Fruit fly (Drosophila melanogaster) whole organism, embryonic: ENCODE results near the gene comm.
A peak's percentile ranks its signal among the peaks of the same experiment; 100 is the strongest.

Experiments used
- Bteb2 ChIP-seq: fragments of 200-800 bp; sonication (Bioruptor generic); optimal IDR thresholded peaks from 2 replicates; lab custom pipeline; 2016; ENCODE audit warnings: missing biosample characterization, missing genetic modification characterization
- CG10147 ChIP-seq: fragments of 200-800 bp; sonication (Bioruptor generic); optimal IDR thresholded peaks from 2 replicates; lab custom pipeline; 2019; ENCODE audit warnings: missing biosample characterization, mild to moderate bottlenecking, missing genetic modification characterization, moderate library complexity
- CG10543 ChIP-seq: fragments of 200-800 bp; sonication (Bioruptor generic); optimal IDR thresholded peaks from 3 replicates; lab custom pipeline; 2017; ENCODE audit warnings: missing biosample characterization, mild to moderate bottlenecking, missing genetic modification characterization, moderate library complexity
- CG11695 ChIP-seq: fragments of 200-800 bp; sonication (Bioruptor generic); IDR thresholded peaks from 3 replicates; pipeline ENCODE4 v1.3.6; 2022; ENCODE audit warnings: missing biosample characterization, missing genetic modification characterization
- CG11696 ChIP-seq: fragments of 200-800 bp; sonication (Bioruptor generic); IDR thresholded peaks from 2 replicates; pipeline ENCODE4 v1.3.6; 2022; ENCODE audit warnings: missing biosample characterization, missing genetic modification characterization
- CG11723 ChIP-seq: fragments of 200-800 bp; sonication (Bioruptor generic); optimal IDR thresholded peaks from 2 replicates; lab custom pipeline; 2017; ENCODE audit warnings: missing biosample characterization, mild to moderate bottlenecking, missing genetic modification characterization
- CG12236 ChIP-seq: fragments of 200-800 bp; sonication (Bioruptor generic); optimal IDR thresholded peaks from 2 replicates; lab custom pipeline; 2016; ENCODE audit warnings: missing biosample characterization, missing genetic modification characterization
- CG12299 ChIP-seq: fragments of 200-800 bp; sonication (Bioruptor generic); optimal IDR thresholded peaks from 2 replicates; lab custom pipeline; 2018; ENCODE audit warnings: missing biosample characterization, mild to moderate bottlenecking, missing genetic modification characterization
- CG14710 ChIP-seq: fragments of 200-800 bp; sonication (Bioruptor generic); optimal IDR thresholded peaks from 3 replicates; lab custom pipeline; 2019; ENCODE audit warnings: missing biosample characterization, mild to moderate bottlenecking, missing genetic modification characterization, moderate library complexity
- CG15011 ChIP-seq: fragments of 200-800 bp; sonication (Bioruptor generic); optimal IDR thresholded peaks from 3 replicates; lab custom pipeline; 2018; ENCODE audit warnings: missing biosample characterization, mild to moderate bottlenecking, missing genetic modification characterization
- CG15696 ChIP-seq: fragments of 200-800 bp; sonication (Bioruptor generic); optimal IDR thresholded peaks from 2 replicates; lab custom pipeline; 2019; ENCODE audit warnings: missing biosample characterization, mild to moderate bottlenecking, missing genetic modification characterization, moderate library complexity
- CG17328 ChIP-seq: fragments of 200-800 bp; sonication (Bioruptor generic); IDR thresholded peaks from 2 replicates; pipeline ENCODE4 v1.3.6; 2022; ENCODE audit warnings: missing biosample characterization, missing genetic modification characterization
- CG17361 ChIP-seq: fragments of 200-800 bp; sonication (Bioruptor generic); IDR thresholded peaks from 3 replicates; pipeline ENCODE4 v1.3.6; 2022; ENCODE audit warnings: missing biosample characterization, missing genetic modification characterization
- CG17385 ChIP-seq: fragments of 200-800 bp; sonication (Bioruptor generic); optimal IDR thresholded peaks from 3 replicates; lab custom pipeline; 2018; ENCODE audit warnings: missing biosample characterization, mild to moderate bottlenecking, missing genetic modification characterization
- CG17612 ChIP-seq: fragments of 200-800 bp; sonication (Bioruptor generic); IDR thresholded peaks from 2 replicates; pipeline ENCODE4 v1.3.6; 2022; ENCODE audit warnings: missing biosample characterization, missing genetic modification characterization
- CG18262 ChIP-seq: fragments of 200-800 bp; optimal IDR thresholded peaks from 3 replicates; lab custom pipeline; 2019; ENCODE audit warnings: missing biosample characterization, mild to moderate bottlenecking, missing genetic modification characterization, moderate library complexity
- CG30020 ChIP-seq: fragments of 200-800 bp; optimal IDR thresholded peaks from 2 replicates; lab custom pipeline; 2019; ENCODE audit warnings: missing biosample characterization, mild to moderate bottlenecking, missing genetic modification characterization, moderate library complexity
- CG33557 ChIP-seq: fragments of 200-800 bp; sonication (Bioruptor generic); optimal IDR thresholded peaks from 2 replicates; lab custom pipeline; 2019; ENCODE audit warnings: missing biosample characterization, mild to moderate bottlenecking, missing genetic modification characterization, moderate library complexity
- CG34376 ChIP-seq: fragments of 200-800 bp; sonication (Bioruptor generic); optimal IDR thresholded peaks from 2 replicates; lab custom pipeline; 2018; ENCODE audit warnings: missing biosample characterization, mild to moderate bottlenecking, missing genetic modification characterization
- CG6654 ChIP-seq: fragments of 200-800 bp; sonication (Bioruptor generic); optimal IDR thresholded peaks from 2 replicates; lab custom pipeline; 2017; ENCODE audit warnings: missing biosample characterization, mild to moderate bottlenecking, missing genetic modification characterization
- CG6854 ChIP-seq: fragments of 200-800 bp; sonication (Bioruptor generic); optimal IDR thresholded peaks from 3 replicates; lab custom pipeline; 2017; ENCODE audit warnings: missing biosample characterization, mild to moderate bottlenecking, missing genetic modification characterization
- CG7786 ChIP-seq: fragments of 200-800 bp; sonication (Bioruptor generic); optimal IDR thresholded peaks from 2 replicates; lab custom pipeline; 2016; ENCODE audit warnings: missing biosample characterization, missing genetic modification characterization
- CG9727 ChIP-seq: fragments of 200-800 bp; sonication (Bioruptor generic); optimal IDR thresholded peaks from 3 replicates; lab custom pipeline; 2017; ENCODE audit warnings: missing biosample characterization, mild to moderate bottlenecking, missing genetic modification characterization
- CG9797 ChIP-seq: fragments of 200-800 bp; sonication (Bioruptor generic); optimal IDR thresholded peaks from 3 replicates; lab custom pipeline; 2018; ENCODE audit warnings: missing biosample characterization, mild to moderate bottlenecking, missing genetic modification characterization
- D19A ChIP-seq: fragments of 200-800 bp; optimal IDR thresholded peaks from 3 replicates; lab custom pipeline; 2019; ENCODE audit warnings: missing biosample characterization, mild to moderate bottlenecking, missing genetic modification characterization, moderate library complexity
- Hmx ChIP-seq: fragments of 200-800 bp; sonication (Bioruptor generic); optimal IDR thresholded peaks from 2 replicates; lab custom pipeline; 2016; ENCODE audit warnings: missing biosample characterization, missing genetic modification characterization
- Kr ChIP-seq: fragments of 200-800 bp; sonication (Bioruptor generic); optimal IDR thresholded peaks from 2 replicates; lab custom pipeline; 2017; ENCODE audit warnings: missing biosample characterization, mild to moderate bottlenecking, missing genetic modification characterization
- MBD-R2 ChIP-seq: fragments of 200-800 bp; sonication (Bioruptor generic); IDR thresholded peaks from 2 replicates; pipeline ENCODE4 v1.3.6; 2022; ENCODE audit warnings: missing biosample characterization, missing genetic modification characterization
- Mad ChIP-seq: fragments of 200-800 bp; sonication (Bioruptor generic); optimal IDR thresholded peaks from 2 replicates; lab custom pipeline; 2016; ENCODE audit warnings: missing biosample characterization, missing genetic modification characterization
- Mes4 ChIP-seq: fragments of 200-800 bp; sonication (Bioruptor generic); optimal IDR thresholded peaks from 2 replicates; lab custom pipeline; 2016; ENCODE audit warnings: missing biosample characterization, missing genetic modification characterization
- Nf-YA ChIP-seq: fragments of 200-800 bp; sonication (Bioruptor generic); IDR thresholded peaks from 2 replicates; pipeline ENCODE4 v1.3.6; 2022; ENCODE audit warnings: missing biosample characterization, missing genetic modification characterization
- Optix ChIP-seq: fragments of 200-800 bp; sonication (Bioruptor generic); IDR thresholded peaks from 3 replicates; pipeline ENCODE4 v1.3.6; 2022; ENCODE audit warnings: missing biosample characterization, missing genetic modification characterization
- Pdp1 ChIP-seq, 2 experiments: fragments of 200-800 bp; sonication (Bioruptor generic); optimal IDR thresholded peaks; 3 replicates each; lab custom pipeline; 2016; ENCODE audit warnings: missing biosample characterization in 2 of 2, missing genetic modification characterization in 2 of 2, mild to moderate bottlenecking in 1 of 2, moderate library complexity in 1 of 2
- Rx ChIP-seq: fragments of 200-800 bp; sonication (Bioruptor generic); IDR thresholded peaks from 2 replicates; pipeline ENCODE4 v1.3.6; 2022; ENCODE audit warnings: missing biosample characterization, missing genetic modification characterization
- Side ChIP-seq: fragments of 200-800 bp; sonication (Bioruptor generic); optimal IDR thresholded peaks from 2 replicates; lab custom pipeline; 2016; ENCODE audit warnings: missing biosample characterization, missing genetic modification characterization
- Stat92E ChIP-seq, 3 experiments: fragments of >200 bp in 2 of 3; fragments of 200-800 bp in 1 of 3; sonication (Bioruptor generic) in 1 of 3; optimal IDR thresholded peaks; 2 replicates each; lab custom pipeline; 2017 to 2019; ENCODE audit warnings: missing biosample characterization in 3 of 3, missing genetic modification characterization in 3 of 3, mild to moderate bottlenecking in 1 of 3, moderate library complexity in 1 of 3
- abd-A ChIP-seq: fragments of 200-800 bp; sonication (Bioruptor generic); optimal IDR thresholded peaks from 3 replicates; lab custom pipeline; 2019; ENCODE audit warnings: missing biosample characterization, mild to moderate bottlenecking, missing genetic modification characterization, moderate library complexity
- al ChIP-seq: fragments of 200-800 bp; sonication (Bioruptor generic); IDR thresholded peaks from 2 replicates; pipeline ENCODE4 v1.3.6; 2022; ENCODE audit warnings: missing biosample characterization, missing genetic modification characterization
- amos ChIP-seq: fragments of 200-800 bp; sonication (Bioruptor generic); IDR thresholded peaks from 2 replicates; pipeline ENCODE4 v1.3.6; 2022; ENCODE audit warnings: missing biosample characterization, missing genetic modification characterization; ENCODE audit not compliant: partially characterized antibody
- croc ChIP-seq: fragments of 200-800 bp; sonication (Bioruptor generic); conservative IDR thresholded peaks from 3 replicates; pipeline ENCODE4 v1.3.6; 2022; ENCODE audit warnings: missing biosample characterization, missing genetic modification characterization
- crol ChIP-seq: fragments of 200-800 bp; sonication (Bioruptor generic); IDR thresholded peaks from 2 replicates; pipeline ENCODE4 v1.3.6; 2022; ENCODE audit warnings: missing biosample characterization, missing genetic modification characterization
- exex ChIP-seq: fragments of 200-800 bp; sonication (Bioruptor generic); optimal IDR thresholded peaks from 4 replicates; lab custom pipeline; 2018; ENCODE audit warnings: missing biosample characterization, mild to moderate bottlenecking, missing genetic modification characterization, moderate library complexity
- ham ChIP-seq: fragments of 200-800 bp; sonication (Bioruptor generic); IDR thresholded peaks from 2 replicates; pipeline ENCODE4 v1.3.6; 2022; ENCODE audit warnings: missing biosample characterization, missing genetic modification characterization
- her ChIP-seq: fragments of 200-800 bp; sonication (Bioruptor generic); optimal IDR thresholded peaks from 2 replicates; lab custom pipeline; 2016; ENCODE audit warnings: missing biosample characterization, missing genetic modification characterization
- kah ChIP-seq: fragments of 200-800 bp; sonication (Bioruptor generic); optimal IDR thresholded peaks from 2 replicates; lab custom pipeline; 2018; ENCODE audit warnings: missing biosample characterization, mild to moderate bottlenecking, missing genetic modification characterization
- lab ChIP-seq: fragments of 200-800 bp; sonication (Bioruptor generic); optimal IDR thresholded peaks from 3 replicates; lab custom pipeline; 2017; ENCODE audit warnings: missing biosample characterization, missing genetic modification characterization, mild to moderate bottlenecking, moderate library complexity, missing genetic modification reagents
- pzg ChIP-seq: fragments of 200-800 bp; sonication (Bioruptor generic); optimal IDR thresholded peaks from 3 replicates; lab custom pipeline; 2018; ENCODE audit warnings: missing biosample characterization, mild to moderate bottlenecking, missing genetic modification characterization, moderate library complexity
- stwl ChIP-seq: fragments of 200-800 bp; sonication (Bioruptor generic); optimal IDR thresholded peaks from 3 replicates; lab custom pipeline; 2018; ENCODE audit warnings: missing biosample characterization, mild to moderate bottlenecking, missing genetic modification characterization, moderate library complexity
- tgo ChIP-seq: fragments of 200-800 bp; sonication (Bioruptor generic); IDR thresholded peaks from 3 replicates; pipeline ENCODE4 v1.3.6; 2022; ENCODE audit warnings: missing biosample characterization, missing genetic modification characterization
- tin ChIP-seq: fragments of 200-800 bp; sonication (Bioruptor generic); optimal IDR thresholded peaks from 3 replicates; lab custom pipeline; 2016; ENCODE audit warnings: missing biosample characterization, missing genetic modification characterization
- trem ChIP-seq: fragments of 200-800 bp; optimal IDR thresholded peaks from 3 replicates; lab custom pipeline; 2019; ENCODE audit warnings: missing biosample characterization, mild to moderate bottlenecking, missing genetic modification characterization, moderate library complexity

Gene comm

dm6 chr3L:15675111-15675510, 53.1 kb downstream of the comm start (continued):
- TF ChIP-seq her (GFP tag; lab: Kevin White, UChicago): no peak
- no peak for TF ChIP-seq abd-A (tag; lab: Kevin White, UChicago)
- peak; percentile 45 for TF ChIP-seq Side (GFP tag; lab: Kevin White, UChicago)
- no peak for TF ChIP-seq MBD-R2 (GFP tag; lab: Robert Waterston, UW)
- TF ChIP-seq Nf-YA (GFP tag; lab: Robert Waterston, UW): no peak
- no peak for TF ChIP-seq CG34376
- peak; percentile 91 for TF ChIP-seq CG15696
- peak; percentile 44 for TF ChIP-seq CG11723 (GFP tag; lab: Kevin White, UChicago)
- peak; percentile 91 for TF ChIP-seq CG18262 (tag; lab: Kevin White, UChicago)
- peak; percentile 81 for TF ChIP-seq CG17361
- TF ChIP-seq Pdp1 (GFP tag; optimal IDR thresholded peaks at IDR 0.05; lab: Kevin White, UChicago): peak; percentile 59 to 71
- no peak; the same call in 2 of the 3 replicates for TF ChIP-seq Optix (GFP tag; lab: Robert Waterston, UW)
- peak; percentile 41 for TF ChIP-seq Mad (GFP tag; lab: Kevin White, UChicago)
- peak; percentile 90 for TF ChIP-seq CG9727 (GFP tag; lab: Kevin White, UChicago)
- peak; percentile 17 for TF ChIP-seq CG30020 (tag; lab: Kevin White, UChicago)
- TF ChIP-seq CG11695 (GFP tag; lab: Robert Waterston, UW): 0 out of 3 replicates have a peak, but pooled peaks have one; percentile 44
- TF ChIP-seq kah (GFP tag; lab: Kevin White, UChicago): peak; percentile 91
- no peak for TF ChIP-seq CG9797 (GFP tag; lab: Kevin White, UChicago)
- TF ChIP-seq exex (tag; lab: Kevin White, UChicago): no peak
- no peak for TF ChIP-seq Hmx (GFP tag; lab: Kevin White, UChicago)
- TF ChIP-seq CG12236 (GFP tag; lab: Kevin White, UChicago): peak; percentile 68
- no peak for TF ChIP-seq pzg (GFP tag; lab: Kevin White, UChicago)
- no peak for TF ChIP-seq CG17612 (GFP tag; lab: Robert Waterston, UW)
- peak; percentile 78 for TF ChIP-seq tin (GFP tag; lab: Kevin White, UChicago)
- no peak for TF ChIP-seq CG15011 (GFP tag; lab: Kevin White, UChicago)
- TF ChIP-seq al (GFP tag; lab: Robert Waterston, UW): no peak
- peak; percentile 44 for TF ChIP-seq CG7786 (GFP tag; lab: Kevin White, UChicago)
- TF ChIP-seq Stat92E (GFP tag; optimal IDR thresholded peaks at IDR 0.05; lab: Kevin White, UChicago): peak in 1 of 3 experiments; percentile 51
- TF ChIP-seq D19A (tag; lab: Kevin White, UChicago): peak; percentile 79
- peak; percentile 86 for TF ChIP-seq trem
- TF ChIP-seq Kr (GFP tag; lab: Kevin White, UChicago): peak; percentile 11
- peak; percentile 38 for TF ChIP-seq CG11696 (GFP tag; lab: Robert Waterston, UW)
- no peak for TF ChIP-seq CG10543
- TF ChIP-seq stwl (tag; lab: Kevin White, UChicago): peak; percentile 44
- peak; percentile 40 for TF ChIP-seq Rx (GFP tag; lab: Robert Waterston, UW)
- peak; percentile 7 for TF ChIP-seq lab (GFP tag; lab: Kevin White, UChicago)
- TF ChIP-seq crol (GFP tag; lab: Robert Waterston, UW): peak; percentile 64
- TF ChIP-seq ham: no peak
- peak; percentile 53 for TF ChIP-seq Mes4
- TF ChIP-seq CG10147 (GFP tag; lab: Kevin White, UChicago): no peak
- peak; percentile 4 for TF ChIP-seq Bteb2 (GFP tag; lab: Kevin White, UChicago)
- peak; percentile 25 for TF ChIP-seq CG17385 (GFP tag; lab: Kevin White, UChicago)
- no peak for TF ChIP-seq amos (GFP tag; lab: Robert Waterston, UW)
- TF ChIP-seq CG12299 (tag; lab: Kevin White, UChicago): no peak
- TF ChIP-seq tgo: no peak; the same call in 2 of the 3 replicates
- TF ChIP-seq CG6654 (GFP tag; lab: Kevin White, UChicago): peak; percentile 46
- peak; percentile 90 for TF ChIP-seq CG14710 (tag; lab: Kevin White, UChicago)
- TF ChIP-seq CG17328 (GFP tag; lab: Robert Waterston, UW): peak; percentile 79
- peak; percentile 83 for TF ChIP-seq CG33557 (GFP tag; lab: Kevin White, UChicago)
- peak; percentile 72 for TF ChIP-seq croc (GFP tag; lab: Robert Waterston, UW)
- TF ChIP-seq CG6854 (GFP tag; lab: Kevin White, UChicago): no peak
